Fruit fly (Drosophila melanogaster): ENCODE measurements around the gene CG14130.

The CG14130 gene

DNA sequence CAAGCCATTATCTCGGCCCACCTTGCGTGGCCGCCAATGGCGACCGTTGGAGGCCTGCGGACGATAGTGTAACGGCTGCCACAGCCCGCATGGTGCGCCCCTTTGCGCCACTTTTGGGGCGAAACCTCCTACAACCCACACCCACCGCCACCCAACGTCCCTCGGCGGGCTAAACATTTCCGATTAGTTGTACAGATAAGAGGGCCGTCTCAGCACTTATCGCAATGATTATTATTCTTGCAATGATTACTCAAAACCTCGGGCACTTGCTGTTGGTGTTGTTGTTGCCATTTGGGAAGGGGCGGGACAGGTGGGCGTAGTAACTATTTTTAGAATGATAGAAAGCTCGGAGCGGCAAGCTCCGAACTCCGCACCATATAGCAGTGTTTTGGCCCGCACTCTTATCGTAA is 42.6 kb upstream of the CG14130 start:
- TF ChIP-seq gro (GFP tag; optimal IDR thresholded peaks at IDR 0.05), result peak; percentile 19
- TF ChIP-seq CG10321 (GFP tag; IDR thresholded peaks at IDR 0.05), result no peak
- peak; percentile 65 for TF ChIP-seq Nf-YB (GFP tag; optimal IDR thresholded peaks at IDR 0.05)
- no peak for TF ChIP-seq Dip3 (GFP tag; optimal IDR thresholded peaks at IDR 0.05)
- TF ChIP-seq Pdp1 (GFP tag; optimal IDR thresholded peaks at IDR 0.05), result peak in 1 of 2 experiments; percentile 60
- TF ChIP-seq CG7987 (GFP tag; optimal IDR thresholded peaks at IDR 0.05), result peak; percentile 18
- TF ChIP-seq her (GFP tag; optimal IDR thresholded peaks at IDR 0.05), result no peak
- TF ChIP-seq CG13296 (GFP tag; optimal IDR thresholded peaks at IDR 0.05), result peak; percentile 14
- peak; percentile 48 for TF ChIP-seq CG12071 (GFP tag; optimal IDR thresholded peaks at IDR 0.05)
- no peak for TF ChIP-seq ato (GFP tag; IDR thresholded peaks at IDR 0.05; ENCODE audit: partially characterized antibody)
- no peak for TF ChIP-seq dimm (GFP tag; IDR thresholded peaks at IDR 0.05)
- no peak for TF ChIP-seq CG7745 (tag; optimal IDR thresholded peaks at IDR 0.05)
- TF ChIP-seq cwo (GFP tag; optimal IDR thresholded peaks at IDR 0.05), result peak; percentile 25
- no peak for TF ChIP-seq h (optimal IDR thresholded peaks at IDR 0.05)
- no peak for TF ChIP-seq CG15696 (tag; optimal IDR thresholded peaks at IDR 0.05)
- TF ChIP-seq CG4424 (GFP tag; optimal IDR thresholded peaks at IDR 0.05), result no peak
- no peak for TF ChIP-seq usp (GFP tag; optimal IDR thresholded peaks at IDR 0.05)
- TF ChIP-seq sima (GFP tag; optimal IDR thresholded peaks at IDR 0.05), result no peak
- no peak for TF ChIP-seq CG33213 (GFP tag; optimal IDR thresholded peaks at IDR 0.05)
- TF ChIP-seq peb (GFP tag; IDR thresholded peaks at IDR 0.05), result no peak
- no peak for TF ChIP-seq tna (GFP tag; IDR thresholded peaks at IDR 0.05; ENCODE audit: partially characterized antibody)
- TF ChIP-seq CG12769 (tag; optimal IDR thresholded peaks at IDR 0.05), result peak; percentile 51
- no peak for TF ChIP-seq insv (GFP tag; optimal IDR thresholded peaks at IDR 0.05)
- no peak for TF ChIP-seq chm (GFP tag; IDR thresholded peaks at IDR 0.05)
- no peak for TF ChIP-seq CG3726 (GFP tag; IDR thresholded peaks at IDR 0.05)
- TF ChIP-seq lab (GFP tag; optimal IDR thresholded peaks at IDR 0.05), result peak; percentile 85
- no peak for TF ChIP-seq sim (GFP tag; IDR thresholded peaks at IDR 0.05)
- no peak for TF ChIP-seq Sin3A (optimal IDR thresholded peaks at IDR 0.05)
- peak; percentile 48 for TF ChIP-seq nau (GFP tag; optimal IDR thresholded peaks at IDR 0.05)
- no peak for TF ChIP-seq cato (GFP tag; optimal IDR thresholded peaks at IDR 0.05; ENCODE audit: borderline replicate concordance)
- TF ChIP-seq CG2116 (GFP tag; optimal IDR thresholded peaks at IDR 0.05), result no peak
- no peak for TF ChIP-seq CG31388 (GFP tag; optimal IDR thresholded peaks at IDR 0.05)
- TF ChIP-seq caup (GFP tag; optimal IDR thresholded peaks at IDR 0.05; ENCODE audit: severe bottlenecking), result peak; percentile 57
- peak; percentile 44; the same call in 1 of the 2 replicates for TF ChIP-seq Adf1 (GFP tag; IDR thresholded peaks at IDR 0.05)
- TF ChIP-seq CG6813 (GFP tag; optimal IDR thresholded peaks at IDR 0.05), result peak; percentile 46
- no peak for TF ChIP-seq tgo (GFP tag; IDR thresholded peaks at IDR 0.05)
- TF ChIP-seq bigmax (GFP tag; optimal IDR thresholded peaks at IDR 0.05), result no peak
- TF ChIP-seq sug (tag; optimal IDR thresholded peaks at IDR 0.05), result peak; percentile 97
- peak; percentile 97 for TF ChIP-seq CG6175 (GFP tag; IDR thresholded peaks at IDR 0.05)
- TF ChIP-seq CG13424 (tag; optimal IDR thresholded peaks at IDR 0.05), result no peak
- TF ChIP-seq wdn (GFP tag; IDR thresholded peaks at IDR 0.05), result no peak
- no peak for TF ChIP-seq D (optimal IDR thresholded peaks at IDR 0.05)
- TF ChIP-seq D (GFP tag; optimal IDR thresholded peaks at IDR 0.05), result no peak
- no peak for TF ChIP-seq CG14667 (GFP tag; IDR thresholded peaks at IDR 0.05)
- TF ChIP-seq BEAF-32 (GFP tag; optimal IDR thresholded peaks at IDR 0.05), result no peak
- TF ChIP-seq CG34224 (GFP tag; IDR thresholded peaks at IDR 0.05; ENCODE audit: partially characterized antibody), result 0 out of 3 replicates have a peak, but pooled peaks have one; percentile 13
- no peak for TF ChIP-seq CG12942 (GFP tag; optimal IDR thresholded peaks at IDR 0.05)
- TF ChIP-seq bbx (GFP tag; IDR thresholded peaks at IDR 0.05; ENCODE audit: partially characterized antibody), result no peak
- TF ChIP-seq bsh (GFP tag; optimal IDR thresholded peaks at IDR 0.05), result no peak
- no peak for TF ChIP-seq CG11696 (GFP tag; IDR thresholded peaks at IDR 0.05)
- no peak for TF ChIP-seq hth (optimal IDR thresholded peaks at IDR 0.05)
- no peak for TF ChIP-seq CG8478 (optimal IDR thresholded peaks at IDR 0.05)

Data from whole organism, embryonic.